Worm (Caenorhabditis elegans): Measurements from ENCODE around the gene F09C6.16.

The F09C6.16 gene

ce11 chrV:16921952-16922351, 12.2 kb upstream of the F09C6.16 start, which contains the start of gene Y102A5C.4:
Gene Y102A5C.4, plus strand, starts transcription at chrV:16922252.
- TF ChIP-seq hlh-8 (tag; optimal IDR thresholded peaks at IDR 0.05) (no peak), fkh-6 (tag; optimal IDR thresholded peaks at IDR 0.05) (no peak), ceh-6 (GFP tag; optimal IDR thresholded peaks at IDR 0.05) (no peak), pat-9 (tag; optimal IDR thresholded peaks at IDR 0.05) (no peak), pag-3 (tag; optimal IDR thresholded peaks at IDR 0.05; ENCODE audit: borderline replicate concordance) (no peak), elt-4 (tag; optimal IDR thresholded peaks at IDR 0.05) (no peak), T23F11.4 (GFP tag; optimal IDR thresholded peaks at IDR 0.05) (no peak), zip-5 (tag; optimal IDR thresholded peaks at IDR 0.05) (no peak), Y22D7AL.16 (tag; optimal IDR thresholded peaks at IDR 0.05) (no peak), hlh-6 (tag; optimal IDR thresholded peaks at IDR 0.05) (no peak), pha-2 (tag; optimal IDR thresholded peaks at IDR 0.05) (no peak), odd-2 (tag; optimal IDR thresholded peaks at IDR 0.05) (no peak), pax-1 (tag; optimal IDR thresholded peaks at IDR 0.05) (no peak)

- TF ChIP-seq mec-3 (tag; optimal IDR thresholded peaks at IDR 0.05; ENCODE audit: borderline replicate concordance) (no peak), C08G9.2 (tag; optimal IDR thresholded peaks at IDR 0.05) (no peak), zip-5 (tag; optimal IDR thresholded peaks at IDR 0.05) (no peak), npax-4 (tag; optimal IDR thresholded peaks at IDR 0.05) (no peak), pha-4 (tag; optimal IDR thresholded peaks at IDR 0.05) (no peak), ceh-14 (tag; optimal IDR thresholded peaks at IDR 0.05) (no peak), unc-42 (tag; optimal IDR thresholded peaks at IDR 0.05) (no peak), pha-2 (tag; optimal IDR thresholded peaks at IDR 0.05) (no peak), ceh-22 (tag; optimal IDR thresholded peaks at IDR 0.05) (no peak)
These were observed 9.9 kb upstream of the F09C6.16 start for ce11 chrV:16919675-16920074.

ce11 chrV:16918378-16918777, 8.6 kb upstream of the F09C6.16 start, which contains the start of the genes fbxa-206 and Y102A5C.2:
Gene fbxa-206, minus strand, starts transcription at chrV:16918478.
Gene Y102A5C.2, plus strand, starts transcription at chrV:16918731.
- TF ChIP-seq ceh-2 (tag; optimal IDR thresholded peaks at IDR 0.05): no peak
- no peak for TF ChIP-seq ceh-31 (tag; optimal IDR thresholded peaks at IDR 0.05)
- TF ChIP-seq ceh-19 (GFP tag; optimal IDR thresholded peaks at IDR 0.05): no peak
- TF ChIP-seq nfya-1 (tag; optimal IDR thresholded peaks at IDR 0.05): no peak
- TF ChIP-seq fkh-6 (tag; optimal IDR thresholded peaks at IDR 0.05): no peak
- no peak for TF ChIP-seq pax-1 (tag; optimal IDR thresholded peaks at IDR 0.05)
- no peak for TF ChIP-seq tbx-7 (tag; optimal IDR thresholded peaks at IDR 0.05)
- no peak for TF ChIP-seq K02D7.2 (tag; optimal IDR thresholded peaks at IDR 0.05)

- TF ChIP-seq ceh-45 (GFP tag; IDR thresholded peaks at IDR 0.05) (no peak), pat-9 (tag; optimal IDR thresholded peaks at IDR 0.05) (no peak), ceh-9 (tag; optimal IDR thresholded peaks at IDR 0.05) (no peak), ceh-30 (tag; optimal IDR thresholded peaks at IDR 0.05) (no peak), sox-4 (tag; optimal IDR thresholded peaks at IDR 0.05) (no peak), unc-42 (tag; optimal IDR thresholded peaks at IDR 0.05) (no peak), F13H6.1 (tag; optimal IDR thresholded peaks at IDR 0.05) (no peak), ceh-19 (GFP tag; optimal IDR thresholded peaks at IDR 0.05) (no peak), hlh-30 (tag; optimal IDR thresholded peaks at IDR 0.05; ENCODE audit: insufficient read depth) (no peak), ztf-16 (tag; optimal IDR thresholded peaks at IDR 0.05) (no peak), pax-1 (tag; optimal IDR thresholded peaks at IDR 0.05) (no peak), pha-2 (tag; optimal IDR thresholded peaks at IDR 0.05) (no peak)
These were observed 6.3 kb upstream of the F09C6.16 start, which contains the start of gene F09C6.10 for ce11 chrV:16916079-16916478. Gene F09C6.10, minus strand, starts transcription at chrV:16916179.

ce11 chrV:16911934-16912333, 2.2 kb upstream of the F09C6.16 start, which contains the start of gene nhr-116:
Gene nhr-116, plus strand, starts transcription at chrV:16912234.
- no peak for TF ChIP-seq pros-1 (tag; optimal IDR thresholded peaks at IDR 0.05)
- TF ChIP-seq zip-5 (tag; optimal IDR thresholded peaks at IDR 0.05): no peak
